Fruit fly (Drosophila melanogaster) whole organism, embryonic: ENCODE results near the gene CG7512.

ENCODE experiments used
- Awh ChIP-seq: fragments of 200-800 bp; sonication (Bioruptor generic); IDR thresholded peaks from 2 replicates; pipeline ENCODE4, ENCODE4 v1.3.6; 2022; ENCODE audit warnings: missing biosample characterization, missing genetic modification characterization
- CG10366 ChIP-seq: fragments of 200-800 bp; sonication (Bioruptor generic); IDR thresholded peaks from 2 replicates; pipeline ENCODE4 v1.3.6; 2022; ENCODE audit warnings: missing biosample characterization, missing genetic modification characterization
- CG10565 ChIP-seq: fragments of 200-800 bp; sonication (Bioruptor generic); optimal IDR thresholded peaks from 3 replicates; lab custom pipeline; 2016; ENCODE audit warnings: missing biosample characterization, mild to moderate bottlenecking, missing genetic modification characterization
- CG11398 ChIP-seq: fragments of 200-800 bp; sonication (Bioruptor generic); optimal IDR thresholded peaks from 2 replicates; lab custom pipeline; 2016; ENCODE audit warnings: missing biosample characterization, missing genetic modification characterization
- CG12104 ChIP-seq: fragments of 200-800 bp; sonication (Bioruptor generic); optimal IDR thresholded peaks from 3 replicates; lab custom pipeline; 2016; ENCODE audit warnings: missing biosample characterization, missing genetic modification characterization
- CG12744 ChIP-seq: fragments of 200-800 bp; sonication (Bioruptor generic); optimal IDR thresholded peaks from 2 replicates; lab custom pipeline; 2016; ENCODE audit warnings: missing biosample characterization, missing genetic modification characterization
- CG1792 ChIP-seq: fragments of 200-800 bp; sonication (Bioruptor generic); optimal IDR thresholded peaks from 2 replicates; lab custom pipeline; 2016; ENCODE audit warnings: missing biosample characterization, missing genetic modification characterization
- CG2129 ChIP-seq: fragments of 200-800 bp; sonication (Bioruptor generic); IDR thresholded peaks from 2 replicates; pipeline ENCODE4 v1.3.6; 2022; ENCODE audit warnings: missing biosample characterization, missing genetic modification characterization; ENCODE audit not compliant: partially characterized antibody
- CG32767 ChIP-seq: fragments of 200-800 bp; sonication (Bioruptor generic); IDR thresholded peaks from 2 replicates; pipeline ENCODE4 v1.3.6; 2022; ENCODE audit warnings: missing biosample characterization, missing genetic modification characterization
- CG3838 ChIP-seq: fragments of 200-800 bp; sonication (Bioruptor generic); optimal IDR thresholded peaks from 3 replicates; lab custom pipeline; 2016; ENCODE audit warnings: missing biosample characterization, missing genetic modification characterization
- CG43689 ChIP-seq: fragments of 200-800 bp; sonication (Bioruptor generic); IDR thresholded peaks from 2 replicates; pipeline ENCODE4 v1.3.6; 2022; ENCODE audit warnings: missing biosample characterization, missing genetic modification characterization
- CG7928 ChIP-seq: fragments of 200-800 bp; sonication (Bioruptor generic); optimal IDR thresholded peaks from 2 replicates; lab custom pipeline; 2017; ENCODE audit warnings: missing biosample characterization, mild to moderate bottlenecking, missing genetic modification characterization
- CG8944 ChIP-seq: fragments of 200-800 bp; sonication (Bioruptor generic); optimal IDR thresholded peaks from 3 replicates; lab custom pipeline; 2016; ENCODE audit warnings: missing biosample characterization, missing genetic modification characterization
- Camta ChIP-seq: fragments of 200-800 bp; sonication (Bioruptor generic); optimal IDR thresholded peaks from 2 replicates; lab custom pipeline; 2016; ENCODE audit warnings: missing biosample characterization, missing genetic modification characterization
- D ChIP-seq, 2 experiments: fragments of 200-800 bp in 1 of 2; fragments of >200 bp in 1 of 2; sonication (Bioruptor generic) in 1 of 2; optimal IDR thresholded peaks; 2 replicates in 1 of 2; 3 replicates in 1 of 2; lab custom pipeline; 2017; ENCODE audit warnings: mild to moderate bottlenecking in 1 of 2, missing biosample characterization in 1 of 2, missing genetic modification characterization in 1 of 2, missing genetic modification reagents in 1 of 2
- Deaf1 ChIP-seq: fragments of 200-800 bp; optimal IDR thresholded peaks from 3 replicates; lab custom pipeline; 2019; ENCODE audit warnings: missing biosample characterization, mild to moderate bottlenecking, missing genetic modification characterization, moderate library complexity
- Ets65A ChIP-seq: fragments of 200-800 bp; sonication (Bioruptor generic); peaks from one replicate; lab custom pipeline; 2016; ENCODE audit warnings: missing biosample characterization, missing genetic modification characterization
- Hr39 ChIP-seq: fragments of >200 bp; optimal IDR thresholded peaks from 2 replicates; lab custom pipeline; 2017
- Med ChIP-seq: fragments of 200-800 bp; sonication (Bioruptor generic); peaks from one replicate; lab custom pipeline; 2016; ENCODE audit warnings: missing biosample characterization, missing genetic modification characterization, mild to moderate bottlenecking, inconsistent platforms, moderate library complexity
- Oaz ChIP-seq: fragments of 200-800 bp; sonication (Bioruptor generic); IDR thresholded peaks from 2 replicates; pipeline ENCODE4 v1.3.6; 2022; ENCODE audit warnings: missing biosample characterization, missing genetic modification characterization
- Poxn ChIP-seq: fragments of 200-800 bp; sonication (Bioruptor generic); IDR thresholded peaks from 2 replicates; pipeline ENCODE4 v1.3.6; 2022; ENCODE audit warnings: missing biosample characterization, missing genetic modification characterization
- Ssrp ChIP-seq: fragments of 200-800 bp; sonication (Bioruptor generic); optimal IDR thresholded peaks from 2 replicates; lab custom pipeline; 2018; ENCODE audit warnings: missing biosample characterization, mild to moderate bottlenecking, missing genetic modification characterization, moderate library complexity
- Vsx1 ChIP-seq: fragments of 200-800 bp; sonication (Bioruptor generic); optimal IDR thresholded peaks from 2 replicates; lab custom pipeline; 2017; ENCODE audit warnings: missing biosample characterization, mild to moderate bottlenecking, missing genetic modification characterization, missing genetic modification reagents
- Xrp1 ChIP-seq: fragments of 200-800 bp; sonication (Bioruptor generic); IDR thresholded peaks from 2 replicates; pipeline ENCODE4 v1.3.6; 2022; ENCODE audit warnings: missing biosample characterization, missing genetic modification characterization
- ara ChIP-seq: fragments of 200-800 bp; sonication (Bioruptor generic); IDR thresholded peaks from 2 replicates; pipeline ENCODE4 v1.3.6; 2022; ENCODE audit warnings: missing biosample characterization, missing genetic modification characterization
- ato ChIP-seq: fragments of 200-800 bp; sonication (Bioruptor generic); IDR thresholded peaks from 2 replicates; pipeline ENCODE4 v1.3.6; 2022; ENCODE audit warnings: missing biosample characterization, missing genetic modification characterization; ENCODE audit not compliant: partially characterized antibody
- chinmo ChIP-seq: fragments of 200-800 bp; sonication (Bioruptor generic); IDR thresholded peaks from 4 replicates; pipeline ENCODE4 v1.3.6; 2022; ENCODE audit warnings: missing biosample characterization, missing genetic modification characterization; ENCODE audit not compliant: partially characterized antibody
- crc ChIP-seq: fragments of 200-800 bp; sonication (Bioruptor generic); optimal IDR thresholded peaks from 2 replicates; lab custom pipeline; 2016; ENCODE audit warnings: missing biosample characterization, missing genetic modification characterization
- croc ChIP-seq: fragments of 200-800 bp; sonication (Bioruptor generic); conservative IDR thresholded peaks from 3 replicates; pipeline ENCODE4 v1.3.6; 2022; ENCODE audit warnings: missing biosample characterization, missing genetic modification characterization
- crol ChIP-seq: fragments of 200-800 bp; sonication (Bioruptor generic); IDR thresholded peaks from 2 replicates; pipeline ENCODE4 v1.3.6; 2022; ENCODE audit warnings: missing biosample characterization, missing genetic modification characterization
- disco-r ChIP-seq: fragments of 200-800 bp; sonication (Bioruptor generic); optimal IDR thresholded peaks from 2 replicates; lab custom pipeline; 2016; ENCODE audit warnings: missing biosample characterization, missing genetic modification characterization
- dpn ChIP-seq, 2 experiments: fragments of 200-800 bp; sonication (Bioruptor generic); optimal IDR thresholded peaks; 3 replicates each; lab custom pipeline; 2016; ENCODE audit warnings: missing biosample characterization in 2 of 2, missing genetic modification characterization in 2 of 2
- grau ChIP-seq: fragments of 200-800 bp; optimal IDR thresholded peaks from 3 replicates; lab custom pipeline; 2019; ENCODE audit warnings: missing biosample characterization, mild to moderate bottlenecking, missing genetic modification characterization, moderate library complexity
- hkb ChIP-seq, 2 experiments: fragments of 200-800 bp in 1 of 2; fragments of >200 bp in 1 of 2; sonication (Bioruptor generic) in 1 of 2; IDR thresholded peaks in 1 of 2; optimal IDR thresholded peaks in 1 of 2; 2 replicates each; pipeline versions ENCODE4 v1.3.6 to Lab custom; 2017 to 2022; ENCODE audit warnings: missing biosample characterization in 1 of 2, missing genetic modification characterization in 1 of 2
- jumu ChIP-seq: fragments of 200-800 bp; sonication (Bioruptor generic); optimal IDR thresholded peaks from 3 replicates; lab custom pipeline; 2016; ENCODE audit warnings: missing biosample characterization, missing genetic modification characterization
- kay ChIP-seq: fragments of 200-800 bp; sonication (Bioruptor generic); optimal IDR thresholded peaks from 2 replicates; lab custom pipeline; 2016; ENCODE audit warnings: missing biosample characterization, missing genetic modification characterization
- kni ChIP-seq: fragments of 200-800 bp; sonication (Bioruptor generic); optimal IDR thresholded peaks from 3 replicates; lab custom pipeline; 2017; ENCODE audit warnings: mild to moderate bottlenecking, missing biosample characterization, missing genetic modification reagents, missing genetic modification characterization
- lov ChIP-seq, 2 experiments: fragments of 200-800 bp in 1 of 2; fragments of >200 bp in 1 of 2; sonication (Bioruptor generic) in 1 of 2; IDR thresholded peaks in 1 of 2; optimal IDR thresholded peaks in 1 of 2; 2 replicates in 1 of 2; 3 replicates in 1 of 2; pipeline versions ENCODE4 v1.3.6 to Lab custom; 2017 to 2022; ENCODE audit warnings: missing biosample characterization in 1 of 2, missing genetic modification characterization in 1 of 2
- pros ChIP-seq: fragments of 200-800 bp; sonication (Bioruptor generic); optimal IDR thresholded peaks from 3 replicates; lab custom pipeline; 2019; ENCODE audit warnings: missing biosample characterization, mild to moderate bottlenecking, missing genetic modification characterization, moderate library complexity
- pzg ChIP-seq: fragments of 200-800 bp; sonication (Bioruptor generic); optimal IDR thresholded peaks from 3 replicates; lab custom pipeline; 2018; ENCODE audit warnings: missing biosample characterization, mild to moderate bottlenecking, missing genetic modification characterization, moderate library complexity
- ranshi ChIP-seq: fragments of 200-800 bp; sonication (Bioruptor generic); IDR thresholded peaks from 2 replicates; pipeline ENCODE4 v1.3.6; 2022; ENCODE audit warnings: missing biosample characterization, missing genetic modification characterization
- repo ChIP-seq: fragments of 200-800 bp; sonication (Bioruptor generic); optimal IDR thresholded peaks from 2 replicates; lab custom pipeline; 2016; ENCODE audit warnings: missing biosample characterization, missing genetic modification characterization
- run ChIP-seq: fragments of 200-800 bp; sonication (Bioruptor generic); optimal IDR thresholded peaks from 3 replicates; lab custom pipeline; 2018; ENCODE audit warnings: missing biosample characterization, mild to moderate bottlenecking, missing genetic modification characterization
- shn ChIP-seq: fragments of 200-800 bp; sonication (Bioruptor generic); optimal IDR thresholded peaks from 3 replicates; lab custom pipeline; 2016; ENCODE audit warnings: missing biosample characterization, missing genetic modification characterization
- so ChIP-seq: fragments of 200-800 bp; sonication (Bioruptor generic); IDR thresholded peaks from 3 replicates; pipeline ENCODE4 v1.3.6; 2022; ENCODE audit warnings: missing biosample characterization, missing genetic modification characterization
- sqz ChIP-seq: fragments of 200-800 bp; sonication (Bioruptor generic); optimal IDR thresholded peaks from 3 replicates; lab custom pipeline; 2018; ENCODE audit warnings: missing biosample characterization, mild to moderate bottlenecking, missing genetic modification characterization
- usp ChIP-seq: fragments of >200 bp; optimal IDR thresholded peaks from 2 replicates; lab custom pipeline; 2017; ENCODE audit warnings: missing biosample characterization, missing genetic modification characterization
- zen2 ChIP-seq: fragments of 200-800 bp; sonication (Bioruptor generic); IDR thresholded peaks from 3 replicates; pipeline ENCODE4 v1.3.6; 2022; ENCODE audit warnings: missing biosample characterization, missing genetic modification characterization; ENCODE audit not compliant: partially characterized antibody
- zf30C ChIP-seq: fragments of 200-800 bp; sonication (Bioruptor generic); optimal IDR thresholded peaks from 3 replicates; lab custom pipeline; 2018; ENCODE audit warnings: missing biosample characterization, mild to moderate bottlenecking, missing genetic modification characterization
- zfh2 ChIP-seq: fragments of 200-800 bp; sonication (Bioruptor generic); optimal IDR thresholded peaks from 2 replicates; lab custom pipeline; 2016; ENCODE audit warnings: missing biosample characterization, missing genetic modification characterization

CG7512 gene

dm6 chr3L:11547302-11547994, 33.9 kb downstream of the CG7512 start:
- TF ChIP-seq CG2129 (no peak), croc (GFP tag; lab: Robert Waterston, UW) (no peak), disco-r (GFP tag; lab: Kevin White, UChicago) (no peak), CG43689 (GFP tag; lab: Robert Waterston, UW) (no peak), pros (GFP tag; lab: Kevin White, UChicago) (no peak), CG32767 (GFP tag; lab: Robert Waterston, UW) (no peak), dpn (GFP tag; optimal IDR thresholded peaks at IDR 0.05; lab: Kevin White, UChicago) (no peak), CG10565 (GFP tag; lab: Kevin White, UChicago) (no peak), kni (GFP tag; lab: Kevin White, UChicago) (peak; percentile 77), Poxn (GFP tag; lab: Robert Waterston, UW) (no peak), Hr39 (lab: Kevin White, UChicago) (no peak), CG12744 (no peak), Xrp1 (GFP tag; lab: Robert Waterston, UW) (no peak), chinmo (0 out of 4 replicates have a peak, but pooled peaks have one; percentile 39), Vsx1 (GFP tag; lab: Kevin White, UChicago) (peak; percentile 47), CG1792 (GFP tag; lab: Kevin White, UChicago) (no peak), shn (no peak), CG10366 (no peak), zen2 (GFP tag; lab: Robert Waterston, UW) (no peak), pzg (GFP tag; lab: Kevin White, UChicago) (no peak), grau (tag; lab: Kevin White, UChicago) (peak; percentile 71), Camta (no peak), sqz (GFP tag; lab: Kevin White, UChicago) (peak; percentile 29), Deaf1 (tag; lab: Kevin White, UChicago) (no peak), kay (no peak), ranshi (GFP tag; lab: Robert Waterston, UW) (no peak), CG11398 (GFP tag; lab: Kevin White, UChicago) (no peak), D (optimal IDR thresholded peaks at IDR 0.05; lab: Kevin White, UChicago) (no peak), D (GFP tag; optimal IDR thresholded peaks at IDR 0.05; lab: Kevin White, UChicago) (no peak), zf30C (no peak), ato (GFP tag; lab: Robert Waterston, UW) (no peak), hkb (optimal IDR thresholded peaks at IDR 0.05; lab: Kevin White, UChicago) (no peak), hkb (GFP tag; IDR thresholded peaks at IDR 0.05; lab: Robert Waterston, UW) (no peak), Oaz (GFP tag; lab: Robert Waterston, UW) (no peak)

dm6 chr3L:11548009-11548408, 34.5 kb downstream of the CG7512 start:
- TF ChIP-seq CG8944 (GFP tag; lab: Kevin White, UChicago) (no peak), zfh2 (GFP tag; lab: Kevin White, UChicago) (no peak), Poxn (GFP tag; lab: Robert Waterston, UW) (no peak), Awh (GFP tag; lab: Robert Waterston, UW) (peak; percentile 18; the same call in 1 of the 2 replicates), usp (GFP tag; lab: Kevin White, UChicago) (no peak), lov (optimal IDR thresholded peaks at IDR 0.05; lab: Kevin White, UChicago) (no peak), lov (GFP tag; IDR thresholded peaks at IDR 0.05; lab: Robert Waterston, UW) (0 out of 3 replicates have a peak, but pooled peaks have one; percentile 33), crol (GFP tag; lab: Robert Waterston, UW) (peak; percentile 27; the same call in 1 of the 2 replicates), CG12104 (GFP tag; lab: Kevin White, UChicago) (no peak), zf30C (no peak), repo (GFP tag; lab: Kevin White, UChicago) (no peak), CG7928 (GFP tag; lab: Kevin White, UChicago) (no peak), so (0 out of 3 replicates have a peak, but pooled peaks have one; percentile 60), Ssrp (tag; lab: Kevin White, UChicago) (no peak), CG3838 (no peak), crc (GFP tag; lab: Kevin White, UChicago) (no peak), Ets65A (GFP tag; lab: Kevin White, UChicago) (peak; percentile 52), Med (GFP tag; lab: Kevin White, UChicago) (peak; percentile 16), run (no peak), jumu (GFP tag; lab: Kevin White, UChicago) (no peak), ara (GFP tag; lab: Robert Waterston, UW) (peak; percentile 25; the same call in 1 of the 2 replicates)
